Worm (Caenorhabditis elegans) whole organism, midembryonic: Measurements from ENCODE around the gene mdt-17.

Experiments
- T22C8.4 ChIP-seq: fragments of 200-800 bp; sonication (Bioruptor generic); IDR thresholded peaks from 2 replicates; pipeline ENCODE4 v1.3.6; 2022; ENCODE audit warnings: missing genetic modification characterization, missing compliant biosample characterization
- cog-1 ChIP-seq: sonication (generic microtip); optimal IDR thresholded peaks from 2 replicates; lab custom pipeline; 2016; ENCODE audit warnings: missing genetic modification characterization, missing compliant biosample characterization
- flt-1 ChIP-seq: fragments of 200-800 bp; sonication (Bioruptor generic); IDR thresholded peaks from 2 replicates; pipeline ENCODE4 v1.3.6; 2022; ENCODE audit warnings: missing genetic modification characterization, missing compliant biosample characterization
- klf-2 ChIP-seq: fragments of 200-800 bp; sonication (Bioruptor generic); conservative IDR thresholded peaks from 2 replicates; pipeline ENCODE4 v1.3.6; 2022; ENCODE audit warnings: missing genetic modification reagents, missing genetic modification characterization, missing compliant biosample characterization
- med-1 ChIP-seq: sonication (generic microtip); optimal IDR thresholded peaks from 2 replicates; lab custom pipeline; 2017; ENCODE audit warnings: missing genetic modification characterization, mild to moderate bottlenecking, missing compliant biosample characterization, antibody characterized with exemption, missing genetic modification reagents; ENCODE audit not compliant: insufficient read depth
- ref-1 ChIP-seq: fragments of 200-800 bp; sonication (Bioruptor generic); conservative IDR thresholded peaks from 2 replicates; pipeline ENCODE4 v1.3.6; 2022; ENCODE audit warnings: missing genetic modification reagents, missing genetic modification characterization, missing compliant biosample characterization
- tab-1 ChIP-seq: fragments of 200-800 bp; sonication (Bioruptor generic); IDR thresholded peaks from 2 replicates; pipeline ENCODE4 v1.3.6; 2022; ENCODE audit warnings: missing genetic modification characterization, missing compliant biosample characterization
- ztf-23 ChIP-seq: fragments of 200-800 bp; sonication (Bioruptor generic); IDR thresholded peaks from 2 replicates; pipeline ENCODE4 v1.3.6; 2022; ENCODE audit warnings: missing genetic modification reagents, missing genetic modification characterization, missing compliant biosample characterization
- ztf-29 ChIP-seq: fragments of 200-800 bp; sonication (Bioruptor generic); IDR thresholded peaks from 2 replicates; pipeline ENCODE4 v1.3.6; 2022; ENCODE audit warnings: missing genetic modification reagents, missing genetic modification characterization, missing compliant biosample characterization

- no peak for TF ChIP-seq ztf-23
- TF ChIP-seq ref-1 (GFP tag; lab: Robert Waterston, UW): no peak
- no peak for TF ChIP-seq klf-2 (GFP tag; lab: Robert Waterston, UW)
- TF ChIP-seq flt-1 (GFP tag; lab: Robert Waterston, UW): no peak
- TF ChIP-seq T22C8.4 (GFP tag; lab: Robert Waterston, UW): no peak
- TF ChIP-seq cog-1 (tag; lab: Kevin White, UChicago): no peak
- TF ChIP-seq med-1: no peak
- no peak for TF ChIP-seq ztf-29 (GFP tag; lab: Robert Waterston, UW)
- TF ChIP-seq tab-1: no peak
These were observed 9.9 kb upstream of the mdt-17 start for ce11 chrV:20276923-20277322.
